Worm (Caenorhabditis elegans): ENCODE results near the gene mig-32.

Gene mig-32

ce11 chrIV:12121076-12121475 lies 29.1 kb upstream of the mig-32 start, which contains the start of the genes ddb-1 and M18.6 (continued):
- no peak for TF ChIP-seq egl-27 (tag; optimal IDR thresholded peaks at IDR 0.05)
- no peak for TF ChIP-seq ZK546.5 (tag; optimal IDR thresholded peaks at IDR 0.05)
- TF ChIP-seq ztf-1 (GFP tag; conservative IDR thresholded peaks at IDR 0.05) = no peak
- no peak for TF ChIP-seq crh-2 (tag; optimal IDR thresholded peaks at IDR 0.05)
- no peak for TF ChIP-seq nhr-23 (tag; optimal IDR thresholded peaks at IDR 0.05)

- no peak for TF ChIP-seq nhr-11 (tag; optimal IDR thresholded peaks at IDR 0.05)
Measured at ce11 chrIV:12120536-12120935, 28.5 kb upstream of the mig-32 start.

- TF ChIP-seq F13H6.1 (tag; optimal IDR thresholded peaks at IDR 0.05) (no peak), ztf-1 (GFP tag; conservative IDR thresholded peaks at IDR 0.05) (no peak), nhr-11 (tag; optimal IDR thresholded peaks at IDR 0.05) (no peak), skn-1 (tag; optimal IDR thresholded peaks at IDR 0.05) (no peak), fos-1 (tag; optimal IDR thresholded peaks at IDR 0.05) (no peak), lin-13 (GFP tag; optimal IDR thresholded peaks at IDR 0.05) (no peak), mdl-1 (tag; optimal IDR thresholded peaks at IDR 0.05) (peak in 1 of 2 experiments; percentile 23), lsy-2 (tag; optimal IDR thresholded peaks at IDR 0.05) (peak in 1 of 2 experiments; percentile 14), sem-4 (tag; optimal IDR thresholded peaks at IDR 0.05) (peak; percentile 60), elt-1 (tag; optimal IDR thresholded peaks at IDR 0.05) (no peak), mbf-1 (tag; optimal IDR thresholded peaks at IDR 0.05) (no peak), ceh-82 (tag; optimal IDR thresholded peaks at IDR 0.05) (no peak), dmd-4 (tag; optimal IDR thresholded peaks at IDR 0.05) (no peak), unc-62 (GFP tag; optimal IDR thresholded peaks at IDR 0.05) (no peak), lin-39 (tag; optimal IDR thresholded peaks at IDR 0.05) (no peak), nhr-237 (tag; optimal IDR thresholded peaks at IDR 0.05) (no peak), nhr-12 (tag; optimal IDR thresholded peaks at IDR 0.05) (no peak), gmeb-1 (tag; optimal IDR thresholded peaks at IDR 0.05) (no peak), C34F6.9 (tag; optimal IDR thresholded peaks at IDR 0.05) (peak; percentile 39), R02D3.7 (tag; optimal IDR thresholded peaks at IDR 0.05) (no peak), nhr-10 (tag; optimal IDR thresholded peaks at IDR 0.05) (no peak), unc-55 (GFP tag; optimal IDR thresholded peaks at IDR 0.05) (no peak), egl-27 (tag; optimal IDR thresholded peaks at IDR 0.05) (no peak), snpc-4 (tag; optimal IDR thresholded peaks at IDR 0.05) (no peak), blmp-1 (tag; optimal IDR thresholded peaks at IDR 0.05; ENCODE audit: insufficient read depth) (no peak), sma-3 (GFP tag; optimal IDR thresholded peaks at IDR 0.05) (no peak), nhr-23 (tag; optimal IDR thresholded peaks at IDR 0.05) (no peak), nhr-129 (tag; optimal IDR thresholded peaks at IDR 0.05) (peak; percentile 82), nhr-6 (tag; optimal IDR thresholded peaks at IDR 0.05) (no peak), crh-2 (tag; optimal IDR thresholded peaks at IDR 0.05) (no peak)
Measured at ce11 chrIV:12114498-12114897, 22.5 kb upstream of the mig-32 start.

ce11 chrIV:12113056-12113455 lies 21.0 kb upstream of the mig-32 start:
- TF ChIP-seq gmeb-1 (tag; optimal IDR thresholded peaks at IDR 0.05) (no peak), ceh-16 (tag; optimal IDR thresholded peaks at IDR 0.05) (no peak), nhr-6 (tag; optimal IDR thresholded peaks at IDR 0.05) (no peak), F13H6.1 (tag; optimal IDR thresholded peaks at IDR 0.05) (peak; percentile 63), nhr-25 (tag; optimal IDR thresholded peaks at IDR 0.05) (no peak), peb-1 (tag; optimal IDR thresholded peaks at IDR 0.05) (no peak), sma-9 (GFP tag; optimal IDR thresholded peaks at IDR 0.05) (no peak), sma-9 (tag; optimal IDR thresholded peaks at IDR 0.05) (no peak), unc-55 (GFP tag; optimal IDR thresholded peaks at IDR 0.05) (no peak), egl-27 (tag; optimal IDR thresholded peaks at IDR 0.05) (no peak), mab-5 (tag; optimal IDR thresholded peaks at IDR 0.05) (no peak), ama-1 (optimal IDR thresholded peaks at IDR 0.05) (no peak), sem-4 (tag; optimal IDR thresholded peaks at IDR 0.05) (no peak), nhr-21 (tag; optimal IDR thresholded peaks at IDR 0.05) (no peak), nhr-129 (tag; optimal IDR thresholded peaks at IDR 0.05) (peak; percentile 94), ZK546.5 (tag; optimal IDR thresholded peaks at IDR 0.05) (no peak), dmd-4 (tag; optimal IDR thresholded peaks at IDR 0.05) (no peak), ztf-1 (GFP tag; conservative IDR thresholded peaks at IDR 0.05) (no peak), sma-3 (GFP tag; optimal IDR thresholded peaks at IDR 0.05) (no peak), nhr-237 (tag; optimal IDR thresholded peaks at IDR 0.05) (no peak), lsy-2 (tag; optimal IDR thresholded peaks at IDR 0.05) (peak in 1 of 2 experiments; percentile 23), ztf-4 (tag; optimal IDR thresholded peaks at IDR 0.05) (no peak), aly-2 (tag; optimal IDR thresholded peaks at IDR 0.05) (no peak), skn-1 (tag; optimal IDR thresholded peaks at IDR 0.05) (no peak), unc-39 (tag; optimal IDR thresholded peaks at IDR 0.05) (no peak), C34F6.9 (tag; optimal IDR thresholded peaks at IDR 0.05) (peak; percentile 35), nhr-12 (tag; optimal IDR thresholded peaks at IDR 0.05) (no peak), elt-3 (tag; optimal IDR thresholded peaks at IDR 0.05) (no peak), fos-1 (tag; optimal IDR thresholded peaks at IDR 0.05) (no peak)

Measured in whole organism, L2 larva.